Worm (Caenorhabditis elegans) whole organism, L1 larva: Measurements from ENCODE around the gene srw-3.

Experiments used
- C04F5.9 ChIP-seq: sonication (generic microtip); optimal IDR thresholded peaks from 2 replicates; lab custom pipeline; 2016; ENCODE audit warnings: missing genetic modification characterization, missing compliant biosample characterization
- blmp-1 ChIP-seq: fragments of 150-350 bp; optimal IDR thresholded peaks from 2 replicates; lab custom pipeline; 2014; ENCODE audit warnings: missing biosample characterization, missing genetic modification characterization
- ceh-63 ChIP-seq: fragments of 200-800 bp; sonication (Bioruptor generic); optimal IDR thresholded peaks from 2 replicates; lab custom pipeline; 2018; ENCODE audit warnings: mild to moderate bottlenecking, missing genetic modification characterization, missing compliant biosample characterization
- ceh-90 ChIP-seq: sonication (generic microtip); optimal IDR thresholded peaks from 2 replicates; lab custom pipeline; 2016; ENCODE audit warnings: missing genetic modification characterization, missing compliant biosample characterization
- dsc-1 ChIP-seq: sonication (generic microtip); optimal IDR thresholded peaks from 2 replicates; lab custom pipeline; 2016; ENCODE audit warnings: mild to moderate bottlenecking, missing genetic modification characterization, missing compliant biosample characterization
- efl-1 ChIP-seq, 4 experiments: fragments of 150-350 bp; optimal IDR thresholded peaks in 3 of 4; peaks in 1 of 4; 1 replicate in 1 of 4; 2 replicates in 3 of 4; lab custom pipeline; 2014; ENCODE audit warnings: missing biosample characterization in 2 of 4, missing genetic modification characterization in 2 of 4, missing genetic modification reagents in 2 of 4
- egl-13 ChIP-seq: sonication (generic microtip); optimal IDR thresholded peaks from 2 replicates; lab custom pipeline; 2016; ENCODE audit warnings: missing genotype, missing genetic modification reagents, missing genetic modification characterization, missing compliant biosample characterization
- elt-3 ChIP-seq, 6 experiments: fragments of 150-350 bp in 1 of 6; sonication (generic microtip); optimal IDR thresholded peaks; 2 replicates each; lab custom pipeline; 2017 to 2018; ENCODE audit warnings: missing biosample characterization in 6 of 6, missing genetic modification characterization in 6 of 6, inconsistent platforms in 1 of 6
- fkh-4 ChIP-seq: sonication (generic microtip); optimal IDR thresholded peaks from 2 replicates; lab custom pipeline; 2016; ENCODE audit warnings: missing compliant biosample characterization, missing genetic modification characterization, borderline replicate concordance
- fos-1 ChIP-seq: fragments of 150-350 bp; optimal IDR thresholded peaks from 2 replicates; lab custom pipeline; 2014; ENCODE audit warnings: missing biosample characterization, missing genetic modification characterization
- hpl-2 ChIP-seq: fragments of 150-350 bp; optimal IDR thresholded peaks from 2 replicates; lab custom pipeline; 2014; ENCODE audit warnings: missing biosample characterization, missing genetic modification reagents, missing genetic modification characterization
- irx-1 ChIP-seq: sonication (generic microtip); optimal IDR thresholded peaks from 2 replicates; lab custom pipeline; 2016; ENCODE audit warnings: missing genetic modification characterization, missing compliant biosample characterization
- mep-1 ChIP-seq: fragments of 150-350 bp; optimal IDR thresholded peaks from 2 replicates; lab custom pipeline; 2014; ENCODE audit warnings: missing biosample characterization, missing genetic modification characterization
- nhr-19 ChIP-seq: fragments of 200-800 bp; sonication (Bioruptor generic); conservative IDR thresholded peaks from 2 replicates; pipeline ENCODE4 v1.3.6; 2022; ENCODE audit warnings: missing genetic modification characterization, missing compliant biosample characterization
- nhr-237 ChIP-seq: fragments of 150-350 bp; optimal IDR thresholded peaks from 2 replicates; lab custom pipeline; 2014; ENCODE audit warnings: missing biosample characterization, missing genetic modification characterization
- nhr-28 ChIP-seq: fragments of 150-350 bp; optimal IDR thresholded peaks from 2 replicates; lab custom pipeline; 2014; ENCODE audit warnings: missing biosample characterization, missing genetic modification characterization
- nhr-47 ChIP-seq: sonication (generic microtip); optimal IDR thresholded peaks from 2 replicates; lab custom pipeline; 2016; ENCODE audit warnings: mild to moderate bottlenecking, missing genetic modification characterization, moderate library complexity, missing compliant biosample characterization
- nhr-71 ChIP-seq: sonication (generic microtip); optimal IDR thresholded peaks from 2 replicates; lab custom pipeline; 2016; ENCODE audit warnings: mild to moderate bottlenecking, missing genetic modification characterization, moderate library complexity, missing compliant biosample characterization
- nhr-77 ChIP-seq: fragments of 150-350 bp; optimal IDR thresholded peaks from 2 replicates; lab custom pipeline; 2014; ENCODE audit warnings: missing biosample characterization, missing genetic modification characterization
- nhr-85 ChIP-seq: sonication (generic microtip); peaks from one replicate; lab custom pipeline; 2016; ENCODE audit warnings: missing genetic modification characterization, inconsistent platforms, missing compliant biosample characterization
- pax-3 ChIP-seq: fragments of 200-800 bp; sonication (Bioruptor generic); optimal IDR thresholded peaks from 2 replicates; lab custom pipeline; 2018; ENCODE audit warnings: mild to moderate bottlenecking, missing genetic modification characterization, moderate library complexity, missing compliant biosample characterization
- sox-4 ChIP-seq: sonication (generic microtip); optimal IDR thresholded peaks from 2 replicates; lab custom pipeline; 2016; ENCODE audit warnings: missing genetic modification characterization, missing compliant biosample characterization
- sup-37 ChIP-seq: fragments of 200-800 bp; sonication (Bioruptor generic); optimal IDR thresholded peaks from 2 replicates; lab custom pipeline; 2018; ENCODE audit warnings: mild to moderate bottlenecking, missing genetic modification characterization, missing compliant biosample characterization
- swsn-7 ChIP-seq: sonication (generic microtip); optimal IDR thresholded peaks from 2 replicates; lab custom pipeline; 2016; ENCODE audit warnings: missing genetic modification characterization, missing compliant biosample characterization
- tbx-2 ChIP-seq: sonication (generic microtip); optimal IDR thresholded peaks from 2 replicates; lab custom pipeline; 2016; ENCODE audit warnings: missing genetic modification characterization, missing compliant biosample characterization
- unc-130 ChIP-seq: fragments of 150-350 bp; optimal IDR thresholded peaks from 2 replicates; lab custom pipeline; 2017; ENCODE audit warnings: missing biosample characterization, missing genetic modification characterization, inconsistent platforms
- vab-15 ChIP-seq: sonication (generic microtip); optimal IDR thresholded peaks from 2 replicates; lab custom pipeline; 2017; ENCODE audit warnings: missing genotype, mild to moderate bottlenecking, missing genetic modification characterization, missing compliant biosample characterization
- xbp-1 ChIP-seq: sonication (generic microtip); optimal IDR thresholded peaks from 2 replicates; lab custom pipeline; 2016; ENCODE audit warnings: missing genetic modification characterization, missing compliant biosample characterization
- zag-1 ChIP-seq: fragments of 150-350 bp; optimal IDR thresholded peaks from 2 replicates; lab custom pipeline; 2014; ENCODE audit warnings: missing biosample characterization, missing genetic modification characterization
- ztf-11 ChIP-seq, 2 experiments: sonication (generic microtip); optimal IDR thresholded peaks; 2 replicates each; lab custom pipeline; 2016 to 2017; ENCODE audit warnings: missing genetic modification characterization in 2 of 2, missing biosample characterization in 1 of 2, missing compliant biosample characterization in 1 of 2

The srw-3 gene

DNA sequence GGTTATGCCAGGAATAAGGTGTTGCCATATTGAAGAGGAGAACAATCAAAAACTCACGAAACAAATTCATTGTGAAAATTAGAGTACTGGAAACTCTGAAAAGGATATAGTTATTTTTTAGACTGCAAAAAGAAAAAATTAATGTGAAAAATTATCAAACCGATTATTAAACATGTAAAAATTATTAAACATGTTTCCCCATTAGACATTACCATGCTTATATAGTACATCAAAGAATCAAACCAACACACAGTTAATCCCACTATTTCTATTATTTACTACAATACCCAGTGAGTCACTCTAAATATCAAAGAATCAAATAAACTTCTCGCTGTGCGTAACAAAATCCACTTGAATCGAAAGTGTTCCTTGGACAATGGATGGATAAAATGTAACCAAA is 7.7 kb downstream of the srw-3 start, which contains the start of gene ZK105.13:
Gene ZK105.13, minus strand, starts transcription at position 101 of the 400 bp plus-strand sequence.
- TF ChIP-seq irx-1 (tag; lab: Kevin White, UChicago) (no peak), nhr-28 (no peak), ceh-63 (no peak), elt-3 (tag; optimal IDR thresholded peaks at IDR 0.05; lab: Kevin White, UChicago) (no peak), sup-37 (GFP tag; lab: Kevin White, UChicago) (no peak)
- TF ChIP-seq, all 84 proteins: peak for 0

DNA sequence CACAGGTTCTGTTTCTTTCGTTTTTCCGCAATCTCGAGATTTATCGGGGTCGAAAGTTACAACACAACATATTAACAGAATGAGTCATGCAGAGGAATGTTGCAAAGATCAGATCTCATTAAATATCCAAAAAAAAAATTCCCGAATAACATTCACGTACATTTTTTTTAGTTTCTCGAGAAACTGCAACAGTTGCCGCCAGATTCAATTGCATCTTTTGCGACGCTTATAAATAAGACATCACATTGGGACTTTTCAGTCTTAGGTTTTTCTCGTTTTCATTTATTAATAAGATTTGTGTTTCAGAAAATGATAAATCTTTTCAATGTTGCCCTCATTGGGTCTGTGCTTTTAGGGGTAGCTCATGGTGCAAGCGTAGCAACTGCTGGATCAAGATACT is 8.3 kb downstream of the srw-3 start, which contains the start of gene ZK105.1:
Gene ZK105.1, plus strand, starts transcription at position 301 of the 400 bp plus-strand sequence.
- TF ChIP-seq hpl-2 (GFP tag; lab: Kevin White, UChicago) (no peak), sup-37 (GFP tag; lab: Kevin White, UChicago) (no peak), fos-1 (tag; lab: Kevin White, UChicago) (no peak), nhr-19 (GFP tag; lab: Robert Waterston, UW) (no peak), xbp-1 (tag; lab: Kevin White, UChicago) (no peak), egl-13 (tag; lab: Kevin White, UChicago) (no peak), C04F5.9 (tag; lab: Kevin White, UChicago) (no peak), swsn-7 (tag; lab: Kevin White, UChicago) (no peak), fkh-4 (tag; lab: Kevin White, UChicago) (no peak), tbx-2 (tag; lab: Kevin White, UChicago) (no peak), pax-3 (tag; lab: Kevin White, UChicago) (no peak), nhr-71 (tag; lab: Kevin White, UChicago) (no peak), unc-130 (tag; lab: Kevin White, UChicago) (no peak), nhr-77 (no peak)

DNA sequence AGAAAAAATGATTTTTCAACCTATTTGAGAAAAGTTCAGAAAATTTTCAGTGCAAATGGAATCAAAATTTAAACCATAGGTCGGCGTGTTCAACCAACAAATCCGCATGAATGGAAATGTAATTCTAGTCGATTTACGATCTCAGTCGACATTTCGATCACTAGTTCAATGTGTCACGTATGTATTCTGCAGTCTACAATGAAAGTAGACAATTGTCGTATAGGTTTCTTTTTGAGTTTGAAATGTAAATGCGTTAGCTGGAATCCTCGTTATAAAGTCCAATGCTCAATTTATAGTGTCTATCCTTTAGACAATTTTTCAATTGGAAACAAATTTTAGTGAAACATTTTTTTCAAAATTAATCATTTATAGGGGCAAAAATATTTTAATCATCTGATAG is 10.6 kb downstream of the srw-3 start, which contains the start of gene ZK105.12:
Gene ZK105.12, minus strand, starts transcription at position 101 of the 400 bp plus-strand sequence.
- no peak for TF ChIP-seq sox-4 (tag; lab: Kevin White, UChicago)
- TF ChIP-seq unc-130 (tag; lab: Kevin White, UChicago) = no peak
- no peak for TF ChIP-seq pax-3 (tag; lab: Kevin White, UChicago)
- TF ChIP-seq ceh-90 = no peak
- TF ChIP-seq nhr-85 (tag; lab: Kevin White, UChicago) = no peak
- TF ChIP-seq fkh-4 (tag; lab: Kevin White, UChicago) = no peak
- TF ChIP-seq zag-1 = no peak
- TF ChIP-seq, all 84 proteins: peak for 0

DNA sequence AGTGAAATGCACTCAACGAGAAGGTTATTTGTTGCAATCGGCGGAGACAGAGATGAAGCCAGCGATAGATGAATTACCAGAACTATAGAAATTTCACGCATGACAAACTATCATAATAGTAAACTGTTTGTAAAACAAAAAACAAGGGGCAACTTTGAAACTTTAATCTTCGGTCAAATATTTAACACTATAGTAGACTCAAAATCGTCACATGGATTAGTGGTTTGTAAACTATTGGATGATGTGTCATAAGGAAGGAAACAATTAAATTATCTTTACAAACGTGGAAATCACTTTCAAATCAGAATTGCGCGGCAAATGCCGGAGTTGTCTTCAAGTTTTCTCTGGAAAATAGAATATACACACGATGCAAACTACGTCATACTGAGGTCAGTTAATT is 12.2 kb downstream of the srw-3 start, which contains the start of gene ZK105.5:
Gene ZK105.5, minus strand, starts transcription at position 101 of the 400 bp plus-strand sequence.
- no peak for TF ChIP-seq ztf-11 (tag; optimal IDR thresholded peaks at IDR 0.05; lab: Kevin White, UChicago)
- no peak for TF ChIP-seq ceh-90
- TF ChIP-seq pax-3 (tag; lab: Kevin White, UChicago) = no peak
- no peak for TF ChIP-seq mep-1 (tag; lab: Kevin White, UChicago)
- no peak for TF ChIP-seq vab-15 (tag; lab: Kevin White, UChicago)
- no peak for TF ChIP-seq xbp-1 (tag; lab: Kevin White, UChicago)
- TF ChIP-seq dsc-1 (tag; lab: Kevin White, UChicago) = no peak
- no peak for TF ChIP-seq nhr-77
- TF ChIP-seq blmp-1 (tag; lab: Kevin White, UChicago) = no peak
- TF ChIP-seq efl-1 (optimal IDR thresholded peaks at IDR 0.05; lab: Kevin White, UChicago) = no peak
- TF ChIP-seq efl-1 (GFP tag; optimal IDR thresholded peaks at IDR 0.05 in 1 of 2; lab: Kevin White, UChicago) = no peak
- TF ChIP-seq, all 84 proteins: peak for 0

DNA sequence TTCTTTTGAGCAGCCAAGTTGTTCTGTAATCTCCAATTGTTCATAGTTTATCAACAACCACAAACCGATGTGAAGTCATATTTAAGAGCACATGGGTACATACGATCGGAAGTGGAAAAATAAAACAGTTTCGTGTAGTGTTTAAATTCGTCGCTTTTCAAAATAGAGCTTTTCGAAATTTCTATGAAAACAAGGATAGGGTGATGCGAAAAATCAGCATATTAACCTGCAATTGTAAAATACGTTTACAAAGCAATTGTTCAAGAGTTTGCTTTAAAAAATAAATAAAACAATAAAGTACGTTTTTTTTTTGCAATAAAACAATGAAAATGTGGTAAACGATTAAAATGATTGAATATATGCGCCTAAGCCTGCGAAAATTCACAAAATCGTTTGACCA is 16.5 kb downstream of the srw-3 start, which contains the start of gene ZK105.14:
Gene ZK105.14, minus strand, starts transcription at position 101 of the 400 bp plus-strand sequence.
- TF ChIP-seq nhr-237 (tag; lab: Kevin White, UChicago) = no peak
- TF ChIP-seq nhr-47 (tag; lab: Kevin White, UChicago) = no peak
- TF ChIP-seq, all 84 proteins: peak for 0
